Worm (Caenorhabditis elegans): ENCODE measurements around the gene fbxb-114.

DNA sequence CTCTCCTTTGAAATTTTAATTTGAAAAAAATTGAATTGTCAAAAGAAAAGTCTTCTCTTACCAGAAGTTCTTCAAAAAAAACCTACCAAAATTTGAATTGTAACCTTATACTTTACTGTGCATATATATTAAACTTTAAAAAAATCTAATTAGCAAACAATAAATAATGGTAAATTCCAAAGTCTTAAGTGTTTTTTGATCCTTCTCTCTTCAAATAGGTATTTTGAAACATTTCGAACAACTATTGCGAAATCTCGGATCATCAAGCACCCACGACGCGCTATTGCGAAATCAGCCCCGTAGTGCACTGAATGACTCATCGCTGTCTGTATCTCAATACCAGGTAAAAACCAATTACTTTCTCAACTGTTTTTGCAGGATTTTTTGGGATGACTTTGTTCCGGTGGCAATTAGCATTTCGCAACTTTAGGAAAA is 9.0 kb downstream of the fbxb-114 start:
- TF ChIP-seq unc-62 (GFP tag; optimal IDR thresholded peaks at IDR 0.05) = no peak
- no peak for TF ChIP-seq unc-39 (tag; optimal IDR thresholded peaks at IDR 0.05)
- TF ChIP-seq ceh-9 (tag; optimal IDR thresholded peaks at IDR 0.05) = no peak
- no peak for TF ChIP-seq fkh-10 (GFP tag; optimal IDR thresholded peaks at IDR 0.05)
- TF ChIP-seq elt-3 (tag; optimal IDR thresholded peaks at IDR 0.05) = peak in 2 of 3 experiments; percentile 60 to 94
- TF ChIP-seq nhr-28 (tag; optimal IDR thresholded peaks at IDR 0.05) = no peak
- no peak for TF ChIP-seq pqm-1 (tag; optimal IDR thresholded peaks at IDR 0.05)
- no peak for TF ChIP-seq zag-1 (tag; optimal IDR thresholded peaks at IDR 0.05)
- peak; percentile 66 for TF ChIP-seq nfya-1 (tag; optimal IDR thresholded peaks at IDR 0.05; ENCODE audit: insufficient read depth)
- no peak for TF ChIP-seq mdl-1 (tag; optimal IDR thresholded peaks at IDR 0.05)
- no peak for TF ChIP-seq snpc-4 (tag; optimal IDR thresholded peaks at IDR 0.05)
- TF ChIP-seq sea-2 (GFP tag; optimal IDR thresholded peaks at IDR 0.05) = no peak
- TF ChIP-seq nhr-237 (tag; optimal IDR thresholded peaks at IDR 0.05) = no peak
- peak; percentile 3 for TF ChIP-seq nhr-76 (tag; optimal IDR thresholded peaks at IDR 0.05)
